Worm (Caenorhabditis elegans) whole organism, young adult: ENCODE data around the gene Y49F6C.6.

Experiments
- B0019.2 ChIP-seq: fragments of 200-800 bp; sonication (Bioruptor generic); conservative IDR thresholded peaks from 2 replicates; pipeline ENCODE4 v1.3.6; 2022; ENCODE audit warnings: missing genetic modification reagents, missing genetic modification characterization, missing compliant biosample characterization
- B0035.1 ChIP-seq: sonication (generic microtip); optimal IDR thresholded peaks from 2 replicates; lab custom pipeline; 2016; ENCODE audit warnings: missing genetic modification characterization, mild to moderate bottlenecking, missing compliant biosample characterization, missing genotype, missing genetic modification reagents
- F37B4.10 ChIP-seq: fragments of 200-800 bp; sonication (Bioruptor generic); IDR thresholded peaks from 2 replicates; pipeline ENCODE4 v1.3.6; 2022; ENCODE audit warnings: missing genetic modification characterization, missing compliant biosample characterization
- F39B2.1 ChIP-seq: fragments of 200-800 bp; sonication (Bioruptor generic); IDR thresholded peaks from 2 replicates; pipeline ENCODE4 v1.3.6; 2022; ENCODE audit warnings: missing genetic modification reagents, missing genetic modification characterization, missing compliant biosample characterization
- F55B11.4 ChIP-seq: sonication (generic microtip); optimal IDR thresholded peaks from 2 replicates; lab custom pipeline; 2016; ENCODE audit warnings: missing compliant biosample characterization, missing genetic modification characterization, borderline replicate concordance; ENCODE audit not compliant: insufficient read depth
- Y56A3A.18 ChIP-seq: fragments of 200-800 bp; sonication (Bioruptor generic); IDR thresholded peaks from 2 replicates; pipeline ENCODE4 v1.3.6; 2022; ENCODE audit warnings: missing genetic modification reagents, missing genetic modification characterization, missing compliant biosample characterization
- Y67H2A.10 ChIP-seq: fragments of 200-800 bp; sonication (Bioruptor generic); conservative IDR thresholded peaks from 2 replicates; pipeline ENCODE4 v1.3.6; 2022; ENCODE audit warnings: missing genetic modification reagents, missing genetic modification characterization, missing compliant biosample characterization
- Y95B8A.8 ChIP-seq: fragments of 200-800 bp; sonication (Bioruptor generic); IDR thresholded peaks from 2 replicates; pipeline ENCODE4 v1.3.6; 2022; ENCODE audit warnings: missing genetic modification reagents, missing genetic modification characterization, missing compliant biosample characterization
- akir-1 ChIP-seq: fragments of 200-800 bp; sonication (Bioruptor generic); optimal IDR thresholded peaks from 2 replicates; lab custom pipeline; 2018; ENCODE audit warnings: mild to moderate bottlenecking, missing genetic modification characterization, moderate library complexity, missing compliant biosample characterization
- aptf-2 ChIP-seq: fragments of 200-800 bp; sonication (Bioruptor generic); conservative IDR thresholded peaks from 2 replicates; pipeline ENCODE4 v1.3.6; 2022; ENCODE audit warnings: missing genetic modification reagents, missing genetic modification characterization, missing compliant biosample characterization
- atf-7 ChIP-seq: sonication (generic microtip); optimal IDR thresholded peaks from 2 replicates; lab custom pipeline; 2017; ENCODE audit warnings: mild to moderate bottlenecking, missing genetic modification characterization, missing compliant biosample characterization
- attf-6 ChIP-seq: fragments of 200-800 bp; sonication (Bioruptor generic); IDR thresholded peaks from 2 replicates; pipeline ENCODE4 v1.3.6; 2022; ENCODE audit warnings: missing genetic modification reagents, missing genetic modification characterization, missing compliant biosample characterization
- bed-2 ChIP-seq: fragments of 200-800 bp; sonication (Bioruptor generic); IDR thresholded peaks from 2 replicates; pipeline ENCODE4 v1.3.6; 2022; ENCODE audit warnings: missing genetic modification reagents, missing genetic modification characterization, missing compliant biosample characterization
- cebp-1 ChIP-seq, 2 experiments: fragments of 200-800 bp in 1 of 2; sonication (Bioruptor generic) in 1 of 2; sonication (generic microtip) in 1 of 2; IDR thresholded peaks in 1 of 2; optimal IDR thresholded peaks in 1 of 2; 2 replicates each; pipeline versions ENCODE4 v1.3.6 to Lab custom; 2017 to 2022; ENCODE audit warnings: missing compliant biosample characterization in 2 of 2, missing genetic modification characterization in 2 of 2, mild to moderate bottlenecking in 1 of 2, missing genetic modification reagents in 1 of 2, moderate library complexity in 1 of 2
- ceh-79 ChIP-seq: sonication (generic microtip); optimal IDR thresholded peaks from 2 replicates; lab custom pipeline; 2017; ENCODE audit warnings: mild to moderate bottlenecking, missing genetic modification characterization, missing compliant biosample characterization
- chd-7 ChIP-seq: sonication (generic microtip); optimal IDR thresholded peaks from 2 replicates; lab custom pipeline; 2016; ENCODE audit warnings: mild to moderate bottlenecking, missing genetic modification characterization, moderate library complexity, missing compliant biosample characterization
- dpl-1 ChIP-seq: fragments of 150-350 bp; optimal IDR thresholded peaks from 2 replicates; lab custom pipeline; 2014; ENCODE audit warnings: missing biosample characterization, missing genetic modification reagents, missing genetic modification characterization
- egl-18 ChIP-seq: fragments of 200-800 bp; sonication (Bioruptor generic); IDR thresholded peaks from 2 replicates; pipeline ENCODE4 v1.3.6; 2022; ENCODE audit warnings: missing genetic modification reagents, missing genetic modification characterization, missing compliant biosample characterization
- him-1 ChIP-seq: sonication (generic microtip); optimal IDR thresholded peaks from 2 replicates; lab custom pipeline; 2016; ENCODE audit warnings: missing genotype, missing genetic modification reagents, missing genetic modification characterization, missing compliant biosample characterization
- hlh-12 ChIP-seq: sonication (generic microtip); optimal IDR thresholded peaks from 2 replicates; lab custom pipeline; 2016; ENCODE audit warnings: missing genetic modification characterization, missing compliant biosample characterization
- hmg-1.2 ChIP-seq: fragments of 200-800 bp; sonication (Bioruptor generic); IDR thresholded peaks from 2 replicates; pipeline ENCODE4 v1.3.6; 2022; ENCODE audit warnings: missing genetic modification reagents, missing genetic modification characterization, missing compliant biosample characterization
- lin-40 ChIP-seq: sonication (generic microtip); optimal IDR thresholded peaks from 2 replicates; lab custom pipeline; 2016; ENCODE audit warnings: missing genetic modification characterization, mild to moderate bottlenecking, missing compliant biosample characterization, missing genotype, missing genetic modification reagents
- madf-6 ChIP-seq: fragments of 200-800 bp; sonication (Bioruptor generic); IDR thresholded peaks from 2 replicates; pipeline ENCODE4 v1.3.6; 2022; ENCODE audit warnings: missing genetic modification reagents, missing genetic modification characterization, missing compliant biosample characterization
- nfya-1 ChIP-seq: sonication (generic microtip); optimal IDR thresholded peaks from 2 replicates; lab custom pipeline; 2017; ENCODE audit warnings: antibody characterized with exemption, missing compliant biosample characterization, missing genetic modification characterization, borderline replicate concordance; ENCODE audit not compliant: insufficient read depth
- nhr-120 ChIP-seq: fragments of 200-800 bp; sonication (Bioruptor generic); IDR thresholded peaks from 2 replicates; pipeline ENCODE4 v1.3.6; 2022; ENCODE audit warnings: missing genetic modification characterization, missing compliant biosample characterization
- nhr-179 ChIP-seq: sonication (generic microtip); optimal IDR thresholded peaks from 2 replicates; lab custom pipeline; 2016; ENCODE audit warnings: mild to moderate bottlenecking, missing genetic modification characterization, missing compliant biosample characterization
- nhr-27 ChIP-seq: fragments of 200-800 bp; sonication (Bioruptor generic); optimal IDR thresholded peaks from 2 replicates; lab custom pipeline; 2018; ENCODE audit warnings: mild to moderate bottlenecking, missing genetic modification characterization, moderate library complexity, missing compliant biosample characterization
- nhr-80 ChIP-seq: sonication (generic microtip); optimal IDR thresholded peaks from 2 replicates; lab custom pipeline; 2016; ENCODE audit warnings: missing genetic modification characterization, missing compliant biosample characterization
- pbrm-1 ChIP-seq: fragments of 200-800 bp; sonication (Bioruptor generic); IDR thresholded peaks from 2 replicates; pipeline ENCODE4 v1.3.6; 2022; ENCODE audit warnings: missing genetic modification reagents, missing genetic modification characterization, missing compliant biosample characterization
- rcor-1 ChIP-seq: fragments of 200-800 bp; sonication (Bioruptor generic); IDR thresholded peaks from 2 replicates; pipeline ENCODE4 v1.3.6; 2022; ENCODE audit warnings: missing genetic modification reagents, missing genetic modification characterization, missing compliant biosample characterization
- rec-8 ChIP-seq, 2 experiments: sonication (generic microtip); optimal IDR thresholded peaks; 2 replicates each; lab custom pipeline; 2016; ENCODE audit warnings: mild to moderate bottlenecking in 2 of 2, missing genetic modification characterization in 2 of 2, missing genetic modification reagents in 2 of 2, missing genotype in 2 of 2, missing biosample characterization in 1 of 2, missing compliant biosample characterization in 1 of 2, moderate library complexity in 1 of 2
- sdz-38 ChIP-seq: sonication (generic microtip); optimal IDR thresholded peaks from 2 replicates; lab custom pipeline; 2016; ENCODE audit warnings: missing genotype, missing genetic modification characterization, missing compliant biosample characterization
- snpc-1.1 ChIP-seq: sonication (generic microtip); optimal IDR thresholded peaks from 2 replicates; lab custom pipeline; 2017; ENCODE audit warnings: missing genetic modification characterization, mild to moderate bottlenecking, missing compliant biosample characterization, antibody characterized with exemption, moderate library complexity, missing genotype, missing genetic modification reagents; ENCODE audit not compliant: insufficient read depth
- snpc-3.4 ChIP-seq: sonication (generic microtip); optimal IDR thresholded peaks from 2 replicates; lab custom pipeline; 2017; ENCODE audit warnings: missing genetic modification characterization, mild to moderate bottlenecking, missing compliant biosample characterization, antibody characterized with exemption, moderate library complexity, missing genotype, missing genetic modification reagents
- snpc-4 ChIP-seq, 5 experiments: fragments of 150-350 bp in 1 of 5; sonication (generic microtip) in 4 of 5; optimal IDR thresholded peaks; 2 replicates each; lab custom pipeline; 2014 to 2018; ENCODE audit warnings: missing genetic modification characterization in 5 of 5, missing biosample characterization in 3 of 5, antibody characterized with exemption in 2 of 5, mild to moderate bottlenecking in 2 of 5, missing compliant biosample characterization in 2 of 5, missing genotype in 2 of 5, moderate library complexity in 2 of 5, missing genetic modification reagents in 1 of 5
- tbx-9 ChIP-seq: sonication (generic microtip); optimal IDR thresholded peaks from 2 replicates; lab custom pipeline; 2016; ENCODE audit warnings: borderline replicate concordance, missing genetic modification characterization, inconsistent platforms, missing compliant biosample characterization
- ztf-26 ChIP-seq: sonication (generic microtip); optimal IDR thresholded peaks from 2 replicates; lab custom pipeline; 2017; ENCODE audit warnings: missing genetic modification characterization, missing compliant biosample characterization
- ztf-3 ChIP-seq: fragments of 200-800 bp; sonication (Bioruptor generic); optimal IDR thresholded peaks from 2 replicates; lab custom pipeline; 2018; ENCODE audit warnings: mild to moderate bottlenecking, missing genetic modification characterization, missing compliant biosample characterization

The Y49F6C.6 gene

ce11 chrII:3399212-3399611, 32.2 kb upstream of the Y49F6C.6 start, which contains the start of gene nep-9:
Gene nep-9, minus strand, starts transcription at chrII:3399312.
- no peak for TF ChIP-seq akir-1
- TF ChIP-seq, all 124 proteins: peak for 0

DNA sequence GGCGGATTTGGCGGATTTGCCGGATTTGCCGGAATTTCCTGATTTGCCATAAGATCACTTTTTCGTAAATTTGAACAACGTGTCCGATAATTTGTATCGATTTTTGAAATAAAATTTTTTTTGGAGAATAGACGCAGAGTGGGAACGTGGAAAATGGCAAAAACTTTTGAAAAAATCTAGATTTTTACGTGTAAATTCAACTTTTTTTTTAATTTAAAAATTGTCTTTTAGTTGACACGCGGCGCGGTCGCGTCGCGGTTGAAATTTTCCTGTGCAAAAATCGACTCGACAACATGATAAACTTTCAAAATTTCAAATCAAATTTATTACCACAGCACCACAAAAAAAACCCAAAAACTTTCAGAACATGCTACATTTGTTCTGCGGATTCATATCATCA, 28.5 kb upstream of the Y49F6C.6 start, which contains the start of gene nep-20:
nep-20 (minus strand) TSS at position 101 of the 400 bp plus-strand sequence.
- no peak for TF ChIP-seq him-1 (tag; lab: Kevin White, UChicago)

DNA sequence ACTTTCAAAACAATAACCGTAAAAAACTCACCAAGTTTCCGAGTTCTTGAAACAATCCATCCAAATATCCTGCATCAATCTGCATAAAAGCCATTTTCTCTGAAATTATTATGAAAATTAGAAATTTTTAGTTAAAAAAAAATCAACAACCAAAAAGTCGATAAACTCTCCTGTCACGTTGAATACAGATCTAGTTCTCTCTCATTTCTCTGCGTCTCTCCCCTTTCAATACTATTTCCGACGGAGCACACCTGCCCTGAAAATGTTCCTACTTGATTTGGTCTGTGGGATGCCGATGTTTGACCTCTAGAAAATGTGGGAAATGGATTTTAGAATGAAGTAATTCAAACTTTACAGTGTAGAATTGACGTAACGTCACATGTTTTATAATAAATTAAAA, 20.5 kb upstream of the Y49F6C.6 start, which contains the start of gene T06D4.6:
T06D4.6 (minus strand) TSS at position 101 of the 400 bp plus-strand sequence.
- TF ChIP-seq rcor-1 (GFP tag; lab: Robert Waterston, UW) (no peak), tbx-9 (tag; lab: Kevin White, UChicago) (no peak), pbrm-1 (GFP tag; lab: Robert Waterston, UW) (no peak), snpc-1.1 (tag; lab: Kevin White, UChicago) (no peak), akir-1 (no peak), hmg-1.2 (GFP tag; lab: Robert Waterston, UW) (peak; percentile 52; the same call in 1 of the 2 replicates)

DNA sequence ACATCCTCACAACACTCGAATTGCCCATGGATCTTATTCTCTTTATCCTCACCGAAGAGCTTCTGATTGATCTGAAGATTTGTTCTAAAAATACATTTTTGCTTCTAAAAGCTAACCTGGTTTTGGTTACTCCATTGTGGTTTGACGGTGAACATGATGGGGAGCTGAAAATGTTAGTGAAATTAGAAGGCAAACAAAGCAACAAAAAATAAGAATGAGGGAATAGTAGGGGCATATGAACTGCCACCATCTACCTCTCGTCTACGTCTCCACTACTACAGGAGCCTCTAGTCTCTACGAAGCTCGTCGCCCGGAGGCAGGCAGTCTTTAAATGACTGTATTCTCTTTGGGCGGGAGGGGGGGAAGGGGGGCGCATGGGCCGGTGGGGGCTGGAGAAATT, 18.7 kb upstream of the Y49F6C.6 start, which contains the start of gene T06D4.2:
T06D4.2 (minus strand) TSS at position 170 of the 400 bp plus-strand sequence.
- TF ChIP-seq dpl-1 (GFP tag; lab: Kevin White, UChicago) (no peak), nfya-1 (no peak), bed-2 (GFP tag; lab: Robert Waterston, UW) (no peak), hlh-12 (no peak), snpc-4 (GFP tag; optimal IDR thresholded peaks at IDR 0.05; lab: Kevin White, UChicago) (no peak), snpc-4 (tag; optimal IDR thresholded peaks at IDR 0.05; lab: Kevin White, UChicago) (no peak), B0035.1 (tag; lab: Kevin White, UChicago) (no peak), lin-40 (tag; lab: Kevin White, UChicago) (no peak), nhr-120 (GFP tag; lab: Robert Waterston, UW) (no peak), nhr-80 (tag; lab: Kevin White, UChicago) (no peak), cebp-1 (GFP tag; IDR thresholded peaks at IDR 0.05; lab: Robert Waterston, UW) (no peak), cebp-1 (tag; optimal IDR thresholded peaks at IDR 0.05; lab: Kevin White, UChicago) (no peak), nhr-179 (tag; lab: Kevin White, UChicago) (no peak), Y95B8A.8 (GFP tag; lab: Robert Waterston, UW) (no peak), F37B4.10 (GFP tag; lab: Robert Waterston, UW) (no peak), nhr-27 (tag; lab: Kevin White, UChicago) (no peak), hmg-1.2 (GFP tag; lab: Robert Waterston, UW) (no peak), B0019.2 (GFP tag; lab: Robert Waterston, UW) (no peak), ztf-26 (tag; lab: Kevin White, UChicago) (no peak), snpc-3.4 (tag; lab: Kevin White, UChicago) (no peak), egl-18 (no peak)

DNA sequence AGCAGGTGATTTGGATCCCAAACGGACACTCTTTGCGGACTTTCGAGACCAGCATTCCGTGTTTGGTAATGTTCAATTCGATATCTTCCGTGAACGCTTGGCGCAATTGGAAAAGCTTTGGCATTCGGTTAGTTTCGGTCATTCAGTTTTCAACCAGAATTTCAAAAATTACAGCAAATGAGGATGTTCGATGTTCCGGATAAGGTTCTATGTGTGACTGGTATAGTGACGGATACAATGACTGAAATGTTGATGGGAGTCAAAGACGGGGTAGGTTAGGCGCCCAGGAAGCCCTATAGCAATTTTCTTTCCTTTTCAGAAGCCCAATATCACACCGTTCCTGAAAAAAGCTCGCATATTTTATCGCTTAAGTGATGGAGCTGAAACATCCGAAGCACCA, 16.1 kb upstream of the Y49F6C.6 start:
- no peak for TF ChIP-seq Y67H2A.10 (GFP tag; lab: Robert Waterston, UW)
- no peak for TF ChIP-seq atf-7 (tag; lab: Kevin White, UChicago)
- no peak for TF ChIP-seq attf-6 (GFP tag; lab: Robert Waterston, UW)
- TF ChIP-seq, all 124 proteins: peak for 0

ce11 chrII:3381510-3381909, 14.5 kb upstream of the Y49F6C.6 start, which contains the start of gene T06D4.1:
Gene T06D4.1, plus strand, starts transcription at chrII:3381830.
- TF ChIP-seq nhr-179 (tag; lab: Kevin White, UChicago) (no peak), madf-6 (GFP tag; lab: Robert Waterston, UW) (peak; percentile 69), sdz-38 (tag; lab: Kevin White, UChicago) (no peak), ceh-79 (tag; lab: Kevin White, UChicago) (no peak), pbrm-1 (GFP tag; lab: Robert Waterston, UW) (no peak), rec-8 (tag; optimal IDR thresholded peaks at IDR 0.05; lab: Kevin White, UChicago) (no peak), Y56A3A.18 (GFP tag; lab: Robert Waterston, UW) (no peak), F39B2.1 (GFP tag; lab: Robert Waterston, UW) (no peak), aptf-2 (GFP tag; lab: Robert Waterston, UW) (0 out of 2 replicates have a peak, but pooled peaks have one; percentile 5), F55B11.4 (tag; lab: Kevin White, UChicago) (no peak), ztf-3 (no peak), chd-7 (no peak), akir-1 (no peak)
